Worm (Caenorhabditis elegans) whole organism, L1 larva: ENCODE measurements around the gene lgc-6.

ENCODE experiments used
- alr-1 ChIP-seq: fragments of 200-800 bp; sonication (Bioruptor generic); optimal IDR thresholded peaks from 2 replicates; lab custom pipeline; 2018; ENCODE audit warnings: borderline replicate concordance, mild to moderate bottlenecking, missing genetic modification characterization, missing compliant biosample characterization
- ama-1 ChIP-seq: fragments of 150-350 bp; optimal IDR thresholded peaks from 2 replicates; lab custom pipeline; 2014
- efl-3 ChIP-seq: fragments of 200-800 bp; sonication (Bioruptor generic); optimal IDR thresholded peaks from 2 replicates; lab custom pipeline; 2018; ENCODE audit warnings: mild to moderate bottlenecking, missing genetic modification characterization, missing compliant biosample characterization
- egl-27 ChIP-seq, 2 experiments: fragments of 150-350 bp in 1 of 2; sonication (generic microtip); optimal IDR thresholded peaks; 3 replicates each; lab custom pipeline; 2017 to 2018; ENCODE audit warnings: missing biosample characterization in 2 of 2, missing genetic modification characterization in 2 of 2, missing genetic modification reagents in 2 of 2
- lin-13 ChIP-seq: fragments of 150-350 bp; optimal IDR thresholded peaks from 2 replicates; lab custom pipeline; 2014; ENCODE audit warnings: missing biosample characterization, missing genetic modification reagents, missing genetic modification characterization
- mdl-1 ChIP-seq, 2 experiments: fragments of 150-350 bp; optimal IDR thresholded peaks; 2 replicates each; lab custom pipeline; 2014 to 2017; ENCODE audit warnings: missing biosample characterization in 2 of 2, missing genetic modification characterization in 2 of 2, inconsistent platforms in 1 of 2
- nhr-237 ChIP-seq: fragments of 150-350 bp; optimal IDR thresholded peaks from 2 replicates; lab custom pipeline; 2014; ENCODE audit warnings: missing biosample characterization, missing genetic modification characterization
- skn-1 ChIP-seq: fragments of 150-350 bp; optimal IDR thresholded peaks from 2 replicates; lab custom pipeline; 2014; ENCODE audit warnings: missing biosample characterization, missing genetic modification characterization
- xbp-1 ChIP-seq: sonication (generic microtip); optimal IDR thresholded peaks from 2 replicates; lab custom pipeline; 2016; ENCODE audit warnings: missing genetic modification characterization, missing compliant biosample characterization

DNA sequence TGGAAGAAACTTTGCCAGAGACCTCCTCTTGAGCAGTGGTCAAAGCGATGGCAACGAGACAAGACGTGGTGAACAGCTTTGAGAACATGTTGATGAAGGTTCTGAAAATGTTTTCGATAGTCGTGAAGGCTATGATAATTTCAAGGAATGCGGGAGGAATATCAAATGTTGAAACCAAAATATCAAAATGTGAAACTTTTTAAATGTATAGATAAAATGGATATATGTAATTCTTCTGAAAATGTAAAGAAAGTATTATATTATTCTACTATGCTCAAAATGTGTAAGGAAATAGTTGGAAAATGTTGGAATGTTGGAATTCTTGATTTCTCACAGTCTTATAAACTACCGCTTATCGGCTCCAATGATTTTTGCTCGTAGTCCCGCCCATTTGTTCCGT, 29.4 kb downstream of the lgc-6 start, which contains the start of gene D2096.6:
- TF ChIP-seq efl-3 (GFP tag; lab: Kevin White, UChicago) (no peak), mdl-1 (tag; optimal IDR thresholded peaks at IDR 0.05; lab: Kevin White, UChicago) (no peak), alr-1 (tag; lab: Kevin White, UChicago) (no peak), lin-13 (no peak), skn-1 (no peak), ama-1 (lab: Kevin White, UChicago) (no peak), xbp-1 (tag; lab: Kevin White, UChicago) (no peak), egl-27 (tag; optimal IDR thresholded peaks at IDR 0.05; lab: Kevin White, UChicago) (no peak), nhr-237 (tag; lab: Kevin White, UChicago) (no peak)
